Worm (Caenorhabditis elegans) whole organism, mixed stage, embryonic: ENCODE results near the gene Y41D4B.11.

Source experiments
- ces-1 ChIP-seq: fragments of 150-350 bp; optimal IDR thresholded peaks from 2 replicates; lab custom pipeline; 2014; ENCODE audit warnings: missing biosample characterization, missing genetic modification reagents, missing genetic modification characterization
- ham-2 ChIP-seq: fragments of 200-800 bp; sonication (Bioruptor generic); optimal IDR thresholded peaks from 2 replicates; lab custom pipeline; 2018; ENCODE audit warnings: mild to moderate bottlenecking, missing genetic modification characterization, missing compliant biosample characterization
- lsy-2 ChIP-seq: fragments of 150-350 bp; optimal IDR thresholded peaks from 2 replicates; lab custom pipeline; 2014; ENCODE audit warnings: missing biosample characterization, missing genetic modification characterization
- mep-1 ChIP-seq: fragments of 150-350 bp; optimal IDR thresholded peaks from 2 replicates; lab custom pipeline; 2017; ENCODE audit warnings: missing biosample characterization, missing genetic modification reagents, missing genetic modification characterization, inconsistent platforms
- nhr-12 ChIP-seq: fragments of 150-350 bp; optimal IDR thresholded peaks from 2 replicates; lab custom pipeline; 2014; ENCODE audit warnings: missing biosample characterization, missing genetic modification characterization
- nhr-237 ChIP-seq: fragments of 150-350 bp; optimal IDR thresholded peaks from 2 replicates; lab custom pipeline; 2014; ENCODE audit warnings: missing biosample characterization, missing genetic modification characterization
- pha-4 ChIP-seq: fragments of 150-350 bp; optimal IDR thresholded peaks from 2 replicates; lab custom pipeline; 2018; ENCODE audit warnings: missing biosample characterization, missing genetic modification reagents, missing genetic modification characterization
- sem-2 ChIP-seq: fragments of 200-800 bp; sonication (Bioruptor generic); optimal IDR thresholded peaks from 2 replicates; lab custom pipeline; 2018; ENCODE audit warnings: mild to moderate bottlenecking, missing genetic modification characterization, missing compliant biosample characterization
- unc-62 ChIP-seq: fragments of 150-350 bp; optimal IDR thresholded peaks from 2 replicates; lab custom pipeline; 2014; ENCODE audit warnings: missing biosample characterization, missing genetic modification reagents, missing genetic modification characterization

DNA sequence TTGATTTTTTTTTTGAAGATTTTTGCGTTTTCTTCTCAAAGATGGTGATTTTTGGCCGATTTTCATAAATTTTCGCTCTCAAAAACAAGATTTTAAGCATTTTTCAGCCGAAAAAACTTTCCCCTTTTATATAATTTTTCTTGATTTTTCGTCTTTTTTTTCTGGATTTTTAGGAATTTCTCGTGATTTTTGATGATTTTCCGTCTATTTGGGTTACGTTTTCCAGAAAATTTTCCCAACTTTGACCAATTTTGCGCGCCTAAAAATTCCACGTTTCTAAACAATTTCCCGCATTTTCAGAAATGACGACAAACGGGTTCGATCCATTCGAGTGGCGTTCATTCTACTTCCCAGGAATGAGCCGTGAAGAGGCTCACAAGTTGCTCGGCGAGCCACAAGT, 8.5 kb upstream of the Y41D4B.11 start, which contains the start of gene ced-2:
- TF ChIP-seq pha-4 (tag; lab: Kevin White, UChicago) (no peak), ham-2 (GFP tag; lab: Kevin White, UChicago) (no peak), ces-1 (GFP tag; lab: Kevin White, UChicago) (no peak), mep-1 (tag; lab: Kevin White, UChicago) (no peak), unc-62 (GFP tag; lab: Kevin White, UChicago) (no peak), lsy-2 (no peak), nhr-12 (no peak), nhr-237 (tag; lab: Kevin White, UChicago) (no peak), sem-2 (no peak)
